Fruit fly (Drosophila melanogaster): Measurements from ENCODE around the gene Arpc3B.

Arpc3B gene

DNA sequence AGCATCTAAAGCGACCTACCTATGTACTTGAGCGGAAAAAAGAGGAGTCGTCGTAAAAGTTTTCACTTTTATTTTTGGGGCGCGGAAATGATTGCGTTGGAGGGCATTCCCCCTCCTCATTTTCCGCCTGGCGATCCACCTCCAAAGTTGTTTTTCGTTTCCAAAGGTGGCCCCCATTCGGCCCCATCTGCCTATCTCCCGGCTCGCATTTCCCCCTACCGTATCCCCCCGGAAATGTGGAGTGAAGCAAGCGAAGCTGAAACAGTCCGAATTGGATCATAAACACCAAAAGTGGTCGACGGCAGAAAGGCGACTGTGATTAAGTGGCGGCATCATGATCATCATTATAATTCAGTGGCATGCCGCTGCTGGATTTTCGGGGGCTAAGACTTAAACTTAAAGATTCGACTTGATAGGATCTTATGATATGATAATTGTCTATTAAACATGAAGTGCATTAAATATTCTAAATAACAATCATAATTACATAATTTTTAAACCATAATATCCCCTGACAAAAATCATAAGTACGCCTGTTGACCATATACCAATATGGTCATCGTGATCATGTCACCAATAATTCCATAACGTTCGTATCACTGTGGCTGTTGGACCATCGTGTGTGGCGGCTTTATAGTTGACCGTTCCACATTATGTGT, 18.0 kb upstream of the Arpc3B start (continued):
- TF ChIP-seq CG9215 (GFP tag; IDR thresholded peaks at IDR 0.05): peak; percentile 33; the same call in 1 of the 2 replicates
- TF ChIP-seq Atf3 (GFP tag; optimal IDR thresholded peaks at IDR 0.05): peak; percentile 9
- peak; percentile 22 for TF ChIP-seq crc (GFP tag; optimal IDR thresholded peaks at IDR 0.05)
- peak; percentile 57 for TF ChIP-seq CG13894 (tag; optimal IDR thresholded peaks at IDR 0.05)
- peak; percentile 45 for TF ChIP-seq shn (GFP tag; optimal IDR thresholded peaks at IDR 0.05)
- TF ChIP-seq oc (tag; optimal IDR thresholded peaks at IDR 0.05): peak; percentile 83
- no peak for TF ChIP-seq cad (GFP tag; optimal IDR thresholded peaks at IDR 0.05)
- TF ChIP-seq fru (optimal IDR thresholded peaks at IDR 0.05): no peak
- TF ChIP-seq Bteb2 (GFP tag; optimal IDR thresholded peaks at IDR 0.05): peak; percentile 63
- no peak for TF ChIP-seq CG3163 (GFP tag; optimal IDR thresholded peaks at IDR 0.05)
- no peak for TF ChIP-seq Dfd (GFP tag; optimal IDR thresholded peaks at IDR 0.05)
- peak; percentile 43 for TF ChIP-seq gcm (GFP tag; optimal IDR thresholded peaks at IDR 0.05)
- TF ChIP-seq CG13287 (GFP tag; IDR thresholded peaks at IDR 0.05; ENCODE audit: partially characterized antibody): no peak
- no peak for TF ChIP-seq CG10565 (GFP tag; optimal IDR thresholded peaks at IDR 0.05)
- TF ChIP-seq Mrtf (GFP tag; IDR thresholded peaks at IDR 0.05): 0 out of 3 replicates have a peak, but pooled peaks have one; percentile 26
- peak; percentile 50 for TF ChIP-seq B-H1 (GFP tag; IDR thresholded peaks at IDR 0.05)
- TF ChIP-seq psq (GFP tag; optimal IDR thresholded peaks at IDR 0.05): no peak
- TF ChIP-seq CG7372 (GFP tag; IDR thresholded peaks at IDR 0.05): 0 out of 2 replicates have a peak, but pooled peaks have one; percentile 50
- 0 out of 2 replicates have a peak, but pooled peaks have one; percentile 49 for TF ChIP-seq wor (GFP tag; IDR thresholded peaks at IDR 0.05)
- no peak for TF ChIP-seq da (GFP tag; optimal IDR thresholded peaks at IDR 0.05)
- TF ChIP-seq Asciz (GFP tag; optimal IDR thresholded peaks at IDR 0.05): peak; percentile 71
- TF ChIP-seq CG11398 (GFP tag; optimal IDR thresholded peaks at IDR 0.05): peak; percentile 7
- TF ChIP-seq repo (GFP tag; optimal IDR thresholded peaks at IDR 0.05): no peak
- TF ChIP-seq CG15479 (GFP tag; optimal IDR thresholded peaks at IDR 0.05): no peak
- TF ChIP-seq peb (GFP tag; IDR thresholded peaks at IDR 0.05): peak; percentile 62
- peak; percentile 73 for TF ChIP-seq lilli (GFP tag; optimal IDR thresholded peaks at IDR 0.05)
- peak; percentile 32 for TF ChIP-seq CG16815 (GFP tag; optimal IDR thresholded peaks at IDR 0.05)
- TF ChIP-seq z (GFP tag; IDR thresholded peaks at IDR 0.05): no peak
- TF ChIP-seq pfk (GFP tag; optimal IDR thresholded peaks at IDR 0.05): no peak
- peak; percentile 70 for TF ChIP-seq Hsf (GFP tag; optimal IDR thresholded peaks at IDR 0.05)
- peak in 1 of 2 experiments; percentile 75 for TF ChIP-seq bsh (GFP tag; optimal IDR thresholded peaks at IDR 0.05)
- TF ChIP-seq sob (GFP tag; IDR thresholded peaks at IDR 0.05): peak; percentile 82
- TF ChIP-seq pan (optimal IDR thresholded peaks at IDR 0.05): no peak
- TF ChIP-seq pan (GFP tag; optimal IDR thresholded peaks at IDR 0.05 in 1 of 2, IDR thresholded peaks at IDR 0.05 in 1 of 2): peak in 1 of 2 experiments; percentile 78
- TF ChIP-seq CG6791 (GFP tag; IDR thresholded peaks at IDR 0.05; ENCODE audit: partially characterized antibody): no peak
- TF ChIP-seq Oaz (GFP tag; IDR thresholded peaks at IDR 0.05): peak; percentile 61
- peak; percentile 89 for TF ChIP-seq Ets65A (GFP tag)
- TF ChIP-seq Doc3 (GFP tag; IDR thresholded peaks at IDR 0.05; ENCODE audit: partially characterized antibody): no peak
- TF ChIP-seq Lpt (GFP tag; optimal IDR thresholded peaks at IDR 0.05): no peak
- TF ChIP-seq CG1602 (GFP tag; optimal IDR thresholded peaks at IDR 0.05): peak; percentile 18
- TF ChIP-seq cg (GFP tag; optimal IDR thresholded peaks at IDR 0.05): no peak
- TF ChIP-seq insv (GFP tag; optimal IDR thresholded peaks at IDR 0.05): no peak
- peak; percentile 72 for TF ChIP-seq H2.0 (GFP tag; IDR thresholded peaks at IDR 0.05)
- 0 out of 3 replicates have a peak, but pooled peaks have one; percentile 50 for TF ChIP-seq Optix (GFP tag; IDR thresholded peaks at IDR 0.05)
- TF ChIP-seq Bdp1 (GFP tag; optimal IDR thresholded peaks at IDR 0.05): no peak
- TF ChIP-seq CG9876 (GFP tag; optimal IDR thresholded peaks at IDR 0.05): no peak
- peak; percentile 41; the same call in 1 of the 2 replicates for TF ChIP-seq MBD-R2 (GFP tag; IDR thresholded peaks at IDR 0.05)
- peak; percentile 54 for TF ChIP-seq CG8281 (tag; optimal IDR thresholded peaks at IDR 0.05)
- peak; percentile 43 for TF ChIP-seq pum (GFP tag; optimal IDR thresholded peaks at IDR 0.05)
- no peak for TF ChIP-seq CG14965 (GFP tag; optimal IDR thresholded peaks at IDR 0.05; ENCODE audit: borderline replicate concordance)
- TF ChIP-seq D19A (tag; optimal IDR thresholded peaks at IDR 0.05): peak; percentile 63

All from whole organism, embryonic.